Fruit fly (Drosophila melanogaster) whole organism, embryonic: ENCODE results near the gene CG11000.
A peak's percentile ranks its signal among the peaks of the same experiment; 100 is the strongest.

Experiments used
- Awh ChIP-seq: fragments of 200-800 bp; sonication (Bioruptor generic); IDR thresholded peaks from 2 replicates; pipeline ENCODE4, ENCODE4 v1.3.6; 2022; ENCODE audit warnings: missing biosample characterization, missing genetic modification characterization
- BEAF-32 ChIP-seq: fragments of 200-800 bp; sonication (Bioruptor generic); optimal IDR thresholded peaks from 3 replicates; lab custom pipeline; 2017; ENCODE audit warnings: missing biosample characterization, missing genetic modification characterization, mild to moderate bottlenecking, moderate library complexity, missing genetic modification reagents
- Bgb ChIP-seq: fragments of 200-800 bp; sonication (Bioruptor generic); IDR thresholded peaks from 2 replicates; pipeline ENCODE4 v1.3.6; 2022; ENCODE audit warnings: missing biosample characterization, missing genetic modification characterization; ENCODE audit not compliant: partially characterized antibody
- C15 ChIP-seq: fragments of 200-800 bp; sonication (Bioruptor generic); IDR thresholded peaks from 3 replicates; pipeline ENCODE4 v1.3.6; 2022; ENCODE audit warnings: missing biosample characterization, missing genetic modification characterization
- CG10431 ChIP-seq: fragments of 200-800 bp; sonication (Bioruptor generic); optimal IDR thresholded peaks from 3 replicates; lab custom pipeline; 2018; ENCODE audit warnings: missing biosample characterization, mild to moderate bottlenecking, missing genetic modification characterization
- CG11093 ChIP-seq: fragments of 200-800 bp; sonication (Bioruptor generic); IDR thresholded peaks from 3 replicates; pipeline ENCODE4 v1.3.6; 2022; ENCODE audit warnings: missing biosample characterization, missing genetic modification characterization
- CG11696 ChIP-seq: fragments of 200-800 bp; sonication (Bioruptor generic); IDR thresholded peaks from 2 replicates; pipeline ENCODE4 v1.3.6; 2022; ENCODE audit warnings: missing biosample characterization, missing genetic modification characterization
- CG12299 ChIP-seq: fragments of 200-800 bp; sonication (Bioruptor generic); optimal IDR thresholded peaks from 2 replicates; lab custom pipeline; 2018; ENCODE audit warnings: missing biosample characterization, mild to moderate bottlenecking, missing genetic modification characterization
- CG13296 ChIP-seq: fragments of 200-800 bp; sonication (Bioruptor generic); optimal IDR thresholded peaks from 3 replicates; lab custom pipeline; 2018; ENCODE audit warnings: missing biosample characterization, mild to moderate bottlenecking, missing genetic modification characterization
- CG14965 ChIP-seq: fragments of 200-800 bp; sonication (Bioruptor generic); optimal IDR thresholded peaks from 2 replicates; lab custom pipeline; 2016; ENCODE audit warnings: missing biosample characterization, missing genetic modification characterization, borderline replicate concordance
- CG15073 ChIP-seq: fragments of 200-800 bp; sonication (Bioruptor generic); optimal IDR thresholded peaks from 2 replicates; lab custom pipeline; 2016; ENCODE audit warnings: missing biosample characterization, missing genetic modification characterization
- CG1603 ChIP-seq: fragments of 200-800 bp; sonication (Bioruptor generic); optimal IDR thresholded peaks from 2 replicates; lab custom pipeline; 2019; ENCODE audit warnings: missing biosample characterization, mild to moderate bottlenecking, missing genetic modification characterization, moderate library complexity
- CG16779 ChIP-seq: fragments of 200-800 bp; sonication (Bioruptor generic); IDR thresholded peaks from 2 replicates; pipeline ENCODE4 v1.3.6; 2022; ENCODE audit warnings: missing biosample characterization, missing genetic modification characterization
- CG17568 ChIP-seq: fragments of 200-800 bp; sonication (Bioruptor generic); optimal IDR thresholded peaks from 2 replicates; lab custom pipeline; 2018; ENCODE audit warnings: missing biosample characterization, mild to moderate bottlenecking, missing genetic modification characterization, moderate library complexity
- CG17802 ChIP-seq: fragments of 200-800 bp; sonication (Bioruptor generic); optimal IDR thresholded peaks from 2 replicates; lab custom pipeline; 2018; ENCODE audit warnings: missing biosample characterization, mild to moderate bottlenecking, missing genetic modification characterization, moderate library complexity
- CG17912 ChIP-seq: fragments of 200-800 bp; sonication (Bioruptor generic); optimal IDR thresholded peaks from 2 replicates; lab custom pipeline; 2018; ENCODE audit warnings: missing biosample characterization, mild to moderate bottlenecking, missing genetic modification characterization
- CG1792 ChIP-seq: fragments of 200-800 bp; sonication (Bioruptor generic); optimal IDR thresholded peaks from 2 replicates; lab custom pipeline; 2016; ENCODE audit warnings: missing biosample characterization, missing genetic modification characterization
- CG2678 ChIP-seq: fragments of 200-800 bp; sonication (Bioruptor generic); optimal IDR thresholded peaks from 3 replicates; lab custom pipeline; 2019; ENCODE audit warnings: missing biosample characterization, mild to moderate bottlenecking, missing genetic modification characterization, moderate library complexity
- CG31224 ChIP-seq: fragments of 200-800 bp; sonication (Bioruptor generic); IDR thresholded peaks from 2 replicates; pipeline ENCODE4 v1.3.6; 2022; ENCODE audit warnings: missing biosample characterization, missing genetic modification characterization
- CG31441 ChIP-seq: fragments of 200-800 bp; sonication (Bioruptor generic); IDR thresholded peaks from 2 replicates; pipeline ENCODE4 v1.3.6; 2022; ENCODE audit warnings: missing biosample characterization, missing genetic modification characterization
- CG34422 ChIP-seq: fragments of 200-800 bp; sonication (Bioruptor generic); IDR thresholded peaks from 3 replicates; pipeline ENCODE4 v1.3.6; 2022; ENCODE audit warnings: missing biosample characterization, missing genetic modification characterization
- CG3847 ChIP-seq: fragments of 200-800 bp; sonication (Bioruptor generic); IDR thresholded peaks from 2 replicates; pipeline ENCODE4 v1.3.6; 2022; ENCODE audit warnings: missing biosample characterization, missing genetic modification characterization
- CG4707 ChIP-seq: fragments of 200-800 bp; sonication (Bioruptor generic); optimal IDR thresholded peaks from 2 replicates; lab custom pipeline; 2018; ENCODE audit warnings: missing biosample characterization, mild to moderate bottlenecking, missing genetic modification characterization, moderate library complexity
- CG6765 ChIP-seq: fragments of 200-800 bp; sonication (Bioruptor generic); optimal IDR thresholded peaks from 3 replicates; lab custom pipeline; 2017; ENCODE audit warnings: missing biosample characterization, mild to moderate bottlenecking, missing genetic modification characterization
- CG6791 ChIP-seq: fragments of 200-800 bp; sonication (Bioruptor generic); IDR thresholded peaks from 3 replicates; pipeline ENCODE4 v1.3.6; 2022; ENCODE audit warnings: missing biosample characterization, missing genetic modification characterization; ENCODE audit not compliant: partially characterized antibody
- CG8478 ChIP-seq: fragments of >200 bp; optimal IDR thresholded peaks from 2 replicates; lab custom pipeline; 2018
- D19B ChIP-seq: fragments of 200-800 bp; sonication (Bioruptor generic); optimal IDR thresholded peaks from 2 replicates; lab custom pipeline; 2017; ENCODE audit warnings: missing biosample characterization, mild to moderate bottlenecking, missing genetic modification characterization
- Dp ChIP-seq: fragments of 200-800 bp; sonication (Bioruptor generic); optimal IDR thresholded peaks from 2 replicates; lab custom pipeline; 2018; ENCODE audit warnings: missing biosample characterization, mild to moderate bottlenecking, missing genetic modification characterization, moderate library complexity
- Dref ChIP-seq: fragments of 200-800 bp; sonication (Bioruptor generic); IDR thresholded peaks from 2 replicates; pipeline ENCODE4 v1.3.6; 2022; ENCODE audit warnings: missing biosample characterization, missing genetic modification characterization
- Ets65A ChIP-seq: fragments of 200-800 bp; sonication (Bioruptor generic); peaks from one replicate; lab custom pipeline; 2016; ENCODE audit warnings: missing biosample characterization, missing genetic modification characterization
- GATAe ChIP-seq: fragments of 200-800 bp; sonication (Bioruptor generic); conservative IDR thresholded peaks from 2 replicates; pipeline ENCODE4 v1.3.6; 2022; ENCODE audit warnings: missing biosample characterization, missing genetic modification characterization
- HmgZ ChIP-seq: fragments of 200-800 bp; sonication (Bioruptor generic); optimal IDR thresholded peaks from 2 replicates; lab custom pipeline; 2018; ENCODE audit warnings: missing biosample characterization, mild to moderate bottlenecking, missing genetic modification characterization
- Mad ChIP-seq: fragments of 200-800 bp; sonication (Bioruptor generic); optimal IDR thresholded peaks from 2 replicates; lab custom pipeline; 2016; ENCODE audit warnings: missing biosample characterization, missing genetic modification characterization
- Ptx1 ChIP-seq: fragments of 200-800 bp; sonication (Bioruptor generic); IDR thresholded peaks from 2 replicates; pipeline ENCODE4 v1.3.6; 2022; ENCODE audit warnings: missing biosample characterization, missing genetic modification characterization
- Rfx ChIP-seq: fragments of 200-800 bp; sonication (Bioruptor generic); IDR thresholded peaks from 2 replicates; pipeline ENCODE4 v1.3.6; 2022; ENCODE audit warnings: missing biosample characterization, missing genetic modification characterization
- Sin3A ChIP-seq: fragments of >200 bp; optimal IDR thresholded peaks from 2 replicates; lab custom pipeline; 2018
- TFAM ChIP-seq: fragments of 200-800 bp; sonication (Bioruptor generic); optimal IDR thresholded peaks from 2 replicates; lab custom pipeline; 2017; ENCODE audit warnings: missing biosample characterization, missing genetic modification characterization, inconsistent platforms
- al ChIP-seq: fragments of 200-800 bp; sonication (Bioruptor generic); IDR thresholded peaks from 2 replicates; pipeline ENCODE4 v1.3.6; 2022; ENCODE audit warnings: missing biosample characterization, missing genetic modification characterization
- bab2 ChIP-seq: fragments of 200-800 bp; sonication (Bioruptor generic); optimal IDR thresholded peaks from 2 replicates; lab custom pipeline; 2016; ENCODE audit warnings: missing biosample characterization, missing genetic modification characterization
- chm ChIP-seq: fragments of 200-800 bp; sonication (Bioruptor generic); IDR thresholded peaks from 2 replicates; pipeline ENCODE4 v1.3.6; 2022; ENCODE audit warnings: missing biosample characterization, missing genetic modification characterization
- chn ChIP-seq: fragments of 200-800 bp; sonication (Bioruptor generic); optimal IDR thresholded peaks from 2 replicates; lab custom pipeline; 2016; ENCODE audit warnings: missing biosample characterization, missing genetic modification characterization
- corto ChIP-seq: fragments of 200-800 bp; sonication (Bioruptor generic); optimal IDR thresholded peaks from 2 replicates; lab custom pipeline; 2016; ENCODE audit warnings: missing biosample characterization, mild to moderate bottlenecking, missing genetic modification characterization, moderate library complexity
- dimm ChIP-seq: fragments of 200-800 bp; sonication (Bioruptor generic); IDR thresholded peaks from 2 replicates; pipeline ENCODE4 v1.3.6; 2022; ENCODE audit warnings: missing biosample characterization, missing genetic modification characterization
- emc ChIP-seq: fragments of 200-800 bp; sonication (Bioruptor generic); optimal IDR thresholded peaks from 2 replicates; lab custom pipeline; 2016; ENCODE audit warnings: missing biosample characterization, missing genetic modification characterization
- fd102C ChIP-seq: fragments of 200-800 bp; sonication (Bioruptor generic); optimal IDR thresholded peaks from 2 replicates; lab custom pipeline; 2018; ENCODE audit warnings: missing biosample characterization, mild to moderate bottlenecking, missing genetic modification characterization, moderate library complexity
- fd64A ChIP-seq: fragments of 200-800 bp; sonication (Bioruptor generic); optimal IDR thresholded peaks from 3 replicates; lab custom pipeline; 2018; ENCODE audit warnings: missing biosample characterization, mild to moderate bottlenecking, missing genetic modification characterization
- grn ChIP-seq: fragments of 200-800 bp; sonication (Bioruptor generic); optimal IDR thresholded peaks from 3 replicates; lab custom pipeline; 2017; ENCODE audit warnings: missing biosample characterization, missing genetic modification characterization
- mld ChIP-seq: fragments of 200-800 bp; sonication (Bioruptor generic); IDR thresholded peaks from 3 replicates; pipeline ENCODE4 v1.3.6; 2022; ENCODE audit warnings: missing biosample characterization, missing genetic modification characterization; ENCODE audit not compliant: partially characterized antibody
- peb ChIP-seq: fragments of 200-800 bp; sonication (Bioruptor generic); IDR thresholded peaks from 2 replicates; pipeline ENCODE4 v1.3.6; 2022; ENCODE audit warnings: missing biosample characterization, missing genetic modification characterization
- slbo ChIP-seq: fragments of 200-800 bp; sonication (Bioruptor generic); IDR thresholded peaks from 2 replicates; pipeline ENCODE4 v1.3.6; 2022; ENCODE audit warnings: missing biosample characterization, missing genetic modification characterization
- tin ChIP-seq: fragments of 200-800 bp; sonication (Bioruptor generic); optimal IDR thresholded peaks from 3 replicates; lab custom pipeline; 2016; ENCODE audit warnings: missing biosample characterization, missing genetic modification characterization
- trh ChIP-seq: fragments of 200-800 bp; sonication (Bioruptor generic); optimal IDR thresholded peaks from 2 replicates; lab custom pipeline; 2016; ENCODE audit warnings: missing biosample characterization, missing genetic modification characterization

The CG11000 gene

dm6 chr3R:5791497-5791896, 10.6 kb upstream of the CG11000 start, which contains the start of gene Hpf1 (continued):
- TF ChIP-seq TFAM (peak; percentile 87), trh (GFP tag; lab: Kevin White, UChicago) (peak; percentile 96), Awh (GFP tag; lab: Robert Waterston, UW) (peak; percentile 94), al (peak; percentile 98), CG17912 (peak; percentile 86), Ets65A (GFP tag; lab: Kevin White, UChicago) (peak; percentile 100), slbo (GFP tag; lab: Robert Waterston, UW) (peak; percentile 99), CG4707 (GFP tag; lab: Kevin White, UChicago) (peak; percentile 85), HmgZ (tag; lab: Kevin White, UChicago) (peak; percentile 99), chm (GFP tag; lab: Robert Waterston, UW) (peak; percentile 95), CG14965 (peak; percentile 88), CG6765 (GFP tag; lab: Kevin White, UChicago) (peak; percentile 98), D19B (peak; percentile 95), CG11093 (peak; percentile 98), Dref (GFP tag; lab: Robert Waterston, UW) (peak; percentile 40; the same call in 1 of the 2 replicates), BEAF-32 (peak; percentile 44), C15 (GFP tag; lab: Robert Waterston, UW) (peak; percentile 94), CG16779 (GFP tag; lab: Robert Waterston, UW) (peak; percentile 96), CG1603 (tag; lab: Kevin White, UChicago) (peak; percentile 97), CG12299 (tag; lab: Kevin White, UChicago) (peak; percentile 97), CG8478 (lab: Kevin White, UChicago) (no peak), CG3847 (peak; percentile 98), corto (GFP tag; lab: Kevin White, UChicago) (peak; percentile 98), CG13296 (peak; percentile 99), dimm (GFP tag; lab: Robert Waterston, UW) (peak; percentile 92), mld (GFP tag; lab: Robert Waterston, UW) (no peak), chn (peak; percentile 99), Ptx1 (peak; percentile 99), Rfx (GFP tag; lab: Robert Waterston, UW) (peak; percentile 99), CG2678 (tag; lab: Kevin White, UChicago) (peak; percentile 99), bab2 (GFP tag; lab: Kevin White, UChicago) (peak; percentile 99), CG17568 (GFP tag; lab: Kevin White, UChicago) (peak; percentile 97), CG15073 (peak; percentile 86), CG11696 (GFP tag; lab: Robert Waterston, UW) (peak; percentile 90), Mad (GFP tag; lab: Kevin White, UChicago) (peak; percentile 98), CG31224 (GFP tag; lab: Robert Waterston, UW) (peak; percentile 95), CG6791 (GFP tag; lab: Robert Waterston, UW) (peak; percentile 59; the same call in 1 of the 3 replicates), CG10431 (peak; percentile 74), fd102C (GFP tag; lab: Kevin White, UChicago) (peak; percentile 63), peb (GFP tag; lab: Robert Waterston, UW) (peak; percentile 96), emc (peak; percentile 97), CG1792 (peak; percentile 97), CG34422 (peak; percentile 98), Bgb (GFP tag; lab: Robert Waterston, UW) (0 out of 2 replicates have a peak, but pooled peaks have one; percentile 16), GATAe (peak; percentile 96), CG31441 (GFP tag; lab: Robert Waterston, UW) (peak; percentile 98), CG17802 (tag; lab: Kevin White, UChicago) (peak; percentile 79), Sin3A (lab: Kevin White, UChicago) (no peak), grn (GFP tag; lab: Kevin White, UChicago) (no peak), fd64A (GFP tag; lab: Kevin White, UChicago) (peak; percentile 93), Dp (peak; percentile 52), tin (GFP tag; lab: Kevin White, UChicago) (peak; percentile 98)
